Fruit fly (Drosophila melanogaster): ENCODE results near the gene Diap1.

Gene Diap1

dm6 chr3L:16001164-16001679 is 49.6 kb downstream of the Diap1 start (continued):
- TF ChIP-seq CG31365 (tag; optimal IDR thresholded peaks at IDR 0.05) (peak; percentile 45), sens-2 (GFP tag; IDR thresholded peaks at IDR 0.05) (no peak), slbo (GFP tag; IDR thresholded peaks at IDR 0.05) (peak; percentile 80), CG4282 (GFP tag; optimal IDR thresholded peaks at IDR 0.05) (peak; percentile 51), CG2678 (tag; optimal IDR thresholded peaks at IDR 0.05) (peak; percentile 92), ap (GFP tag; IDR thresholded peaks at IDR 0.05) (no peak), CG8944 (GFP tag; optimal IDR thresholded peaks at IDR 0.05) (peak; percentile 45), peb (GFP tag; IDR thresholded peaks at IDR 0.05) (no peak; the same call in 1 of the 2 replicates), odd (GFP tag; optimal IDR thresholded peaks at IDR 0.05) (peak; percentile 76), gro (GFP tag; optimal IDR thresholded peaks at IDR 0.05) (peak; percentile 90), CG17385 (GFP tag; optimal IDR thresholded peaks at IDR 0.05) (peak; percentile 81), tgo (GFP tag; IDR thresholded peaks at IDR 0.05) (peak; percentile 70), pita (GFP tag; optimal IDR thresholded peaks at IDR 0.05) (no peak), sens (GFP tag) (peak; percentile 75), cas (GFP tag; IDR thresholded peaks at IDR 0.05) (no peak), btn (GFP tag; optimal IDR thresholded peaks at IDR 0.05) (peak; percentile 32), vfl (GFP tag; optimal IDR thresholded peaks at IDR 0.05) (peak; percentile 65), Hmr (GFP tag; optimal IDR thresholded peaks at IDR 0.05) (peak; percentile 91), Jarid2 (GFP tag; optimal IDR thresholded peaks at IDR 0.05) (peak; percentile 21), CG32532 (GFP tag; IDR thresholded peaks at IDR 0.05) (peak; percentile 80; the same call in 1 of the 2 replicates), chm (GFP tag; IDR thresholded peaks at IDR 0.05) (peak; percentile 32; the same call in 1 of the 2 replicates), CG18476 (GFP tag; optimal IDR thresholded peaks at IDR 0.05) (peak; percentile 58), row (GFP tag; IDR thresholded peaks at IDR 0.05) (peak; percentile 91), grn (GFP tag; optimal IDR thresholded peaks at IDR 0.05) (no peak), Nf-YA (GFP tag; IDR thresholded peaks at IDR 0.05) (no peak), CG11723 (GFP tag; optimal IDR thresholded peaks at IDR 0.05) (peak; percentile 26), CG7786 (GFP tag; optimal IDR thresholded peaks at IDR 0.05) (peak; percentile 84), Blimp-1 (GFP tag; optimal IDR thresholded peaks at IDR 0.05) (peak; percentile 52), fd96Cb (tag; optimal IDR thresholded peaks at IDR 0.05) (peak; percentile 55), CG9609 (GFP tag; optimal IDR thresholded peaks at IDR 0.05) (peak; percentile 75), Fer3 (tag; optimal IDR thresholded peaks at IDR 0.05) (peak; percentile 85), bowl (GFP tag; IDR thresholded peaks at IDR 0.05) (no peak), CG1233 (GFP tag; optimal IDR thresholded peaks at IDR 0.05) (peak; percentile 75), scrt (GFP tag; optimal IDR thresholded peaks at IDR 0.05) (peak; percentile 87), CG5180 (GFP tag; optimal IDR thresholded peaks at IDR 0.05) (peak; percentile 35), CG31224 (GFP tag; IDR thresholded peaks at IDR 0.05) (peak; percentile 50; the same call in 1 of the 2 replicates), CG3838 (GFP tag; optimal IDR thresholded peaks at IDR 0.05) (peak; percentile 3), Taf1 (GFP tag; IDR thresholded peaks at IDR 0.05) (0 out of 2 replicates have a peak, but pooled peaks have one; percentile 20), Stat92E (GFP tag; optimal IDR thresholded peaks at IDR 0.05) (no peak), jing (GFP tag; optimal IDR thresholded peaks at IDR 0.05) (peak; percentile 45), Rx (GFP tag; IDR thresholded peaks at IDR 0.05) (no peak), CG12391 (tag; optimal IDR thresholded peaks at IDR 0.05) (peak; percentile 72), unc-4 (GFP tag; IDR thresholded peaks at IDR 0.05; ENCODE audit: partially characterized antibody) (no peak), Trl (optimal IDR thresholded peaks at IDR 0.05) (peak in 1 of 2 experiments; percentile 57), Trl (GFP tag; optimal IDR thresholded peaks at IDR 0.05) (peak; percentile 63), CG17568 (GFP tag; optimal IDR thresholded peaks at IDR 0.05) (peak; percentile 52), CG10462 (GFP tag; optimal IDR thresholded peaks at IDR 0.05) (no peak), CG33557 (GFP tag; optimal IDR thresholded peaks at IDR 0.05) (no peak), CG3995 (GFP tag; optimal IDR thresholded peaks at IDR 0.05) (peak; percentile 50), tio (GFP tag; optimal IDR thresholded peaks at IDR 0.05) (peak; percentile 75), crol (GFP tag; IDR thresholded peaks at IDR 0.05) (peak; percentile 95)
